Fruit fly (Drosophila melanogaster): Measurements from ENCODE around the gene Myc.

The Myc gene

dm6 chrX:3423199-3423768 lies 50.3 kb downstream of the Myc start (continued):
- TF ChIP-seq esn (GFP tag; optimal IDR thresholded peaks at IDR 0.05) (peak; percentile 14), acj6 (GFP tag; optimal IDR thresholded peaks at IDR 0.05) (peak; percentile 33), ss (GFP tag; optimal IDR thresholded peaks at IDR 0.05) (no peak), CG6276 (GFP tag; optimal IDR thresholded peaks at IDR 0.05) (peak; percentile 74), fkh (GFP tag; optimal IDR thresholded peaks at IDR 0.05) (no peak), CG16779 (tag; optimal IDR thresholded peaks at IDR 0.05) (peak; percentile 7), CG10669 (GFP tag; optimal IDR thresholded peaks at IDR 0.05) (peak; percentile 5), Eip78C (GFP tag) (peak; percentile 78), CG6808 (GFP tag; optimal IDR thresholded peaks at IDR 0.05) (no peak), CG6854 (GFP tag; optimal IDR thresholded peaks at IDR 0.05) (no peak), dac (GFP tag; optimal IDR thresholded peaks at IDR 0.05) (peak; percentile 41), CG4318 (GFP tag; optimal IDR thresholded peaks at IDR 0.05) (peak; percentile 73), CG7368 (GFP tag; optimal IDR thresholded peaks at IDR 0.05) (peak; percentile 7), Ets96B (tag; optimal IDR thresholded peaks at IDR 0.05) (no peak), svp (GFP tag) (peak; percentile 55), vri (GFP tag; optimal IDR thresholded peaks at IDR 0.05) (no peak), CG11294 (GFP tag; IDR thresholded peaks at IDR 0.05) (peak; percentile 72), Hr4 (GFP tag; optimal IDR thresholded peaks at IDR 0.05) (peak; percentile 89), salr (GFP tag; optimal IDR thresholded peaks at IDR 0.05) (peak in 1 of 2 experiments; percentile 28), CG8119 (GFP tag; IDR thresholded peaks at IDR 0.05) (peak; percentile 90), net (GFP tag; optimal IDR thresholded peaks at IDR 0.05) (peak; percentile 51), CG15336 (GFP tag; IDR thresholded peaks at IDR 0.05) (peak; percentile 90)

dm6 chrX:3424963-3425362 lies 52.0 kb downstream of the Myc start:
- TF ChIP-seq fd85E (GFP tag; optimal IDR thresholded peaks at IDR 0.05) (no peak), vri (GFP tag; optimal IDR thresholded peaks at IDR 0.05) (peak; percentile 30), CG6792 (GFP tag; optimal IDR thresholded peaks at IDR 0.05) (no peak), CG6808 (GFP tag; optimal IDR thresholded peaks at IDR 0.05) (no peak), CG11762 (GFP tag; optimal IDR thresholded peaks at IDR 0.05; ENCODE audit: insufficient read depth) (peak; percentile 8), esn (GFP tag; optimal IDR thresholded peaks at IDR 0.05) (peak; percentile 47), CG10631 (GFP tag; optimal IDR thresholded peaks at IDR 0.05) (peak; percentile 52), Blimp-1 (GFP tag; optimal IDR thresholded peaks at IDR 0.05) (no peak), CG6854 (GFP tag; optimal IDR thresholded peaks at IDR 0.05) (no peak), topi (GFP tag; optimal IDR thresholded peaks at IDR 0.05) (peak; percentile 54), CG16779 (tag; optimal IDR thresholded peaks at IDR 0.05) (no peak), CG34406 (GFP tag; optimal IDR thresholded peaks at IDR 0.05) (peak; percentile 35), CG32006 (GFP tag; optimal IDR thresholded peaks at IDR 0.05) (peak; percentile 61), Sox15 (GFP tag; optimal IDR thresholded peaks at IDR 0.05) (peak; percentile 26), CG6276 (GFP tag; optimal IDR thresholded peaks at IDR 0.05) (peak; percentile 42), CG3032 (tag; optimal IDR thresholded peaks at IDR 0.05) (no peak), CG9139 (GFP tag; optimal IDR thresholded peaks at IDR 0.05) (no peak), salr (GFP tag; optimal IDR thresholded peaks at IDR 0.05) (peak in 1 of 2 experiments; percentile 1), dsx (GFP tag; optimal IDR thresholded peaks at IDR 0.05; ENCODE audit: poor library complexity, severe bottlenecking) (peak; percentile 3), svp (GFP tag) (peak; percentile 79), Gug (GFP tag; IDR thresholded peaks at IDR 0.05) (0 out of 2 replicates have a peak, but pooled peaks have one; percentile 32), CG8632 (GFP tag; optimal IDR thresholded peaks at IDR 0.05) (peak; percentile 30), spab (GFP tag; optimal IDR thresholded peaks at IDR 0.05) (peak; percentile 19), CG11902 (GFP tag; optimal IDR thresholded peaks at IDR 0.05) (peak; percentile 8), OdsH (GFP tag; optimal IDR thresholded peaks at IDR 0.05) (peak; percentile 48), cyc (GFP tag; optimal IDR thresholded peaks at IDR 0.05) (peak; percentile 24), pdm3 (GFP tag; optimal IDR thresholded peaks at IDR 0.05) (peak; percentile 62), CG3919 (GFP tag; optimal IDR thresholded peaks at IDR 0.05) (peak; percentile 48), Sox14 (GFP tag; optimal IDR thresholded peaks at IDR 0.05) (peak; percentile 43), Met (GFP tag; optimal IDR thresholded peaks at IDR 0.05) (peak; percentile 54), CG10669 (GFP tag; optimal IDR thresholded peaks at IDR 0.05) (peak; percentile 48), Smox (GFP tag; optimal IDR thresholded peaks at IDR 0.05) (peak; percentile 29), CG6163 (GFP tag; IDR thresholded peaks at IDR 0.05) (peak; percentile 77), net (GFP tag; optimal IDR thresholded peaks at IDR 0.05) (peak; percentile 34), achi (GFP tag; optimal IDR thresholded peaks at IDR 0.05) (peak; percentile 51), Eip78C (GFP tag) (peak; percentile 76), fkh (GFP tag; optimal IDR thresholded peaks at IDR 0.05) (peak; percentile 41), Sox102F (GFP tag; optimal IDR thresholded peaks at IDR 0.05) (peak; percentile 39)

All from whole organism, prepupa.